Fruit fly (Drosophila melanogaster) whole organism, prepupa: ENCODE results near the gene RpL34a.
A peak's percentile ranks its signal among the peaks of the same experiment; 100 is the strongest.

Experiments used
- Blimp-1 ChIP-seq: fragments of 200-800 bp; sonication (Bioruptor generic); optimal IDR thresholded peaks from 3 replicates; lab custom pipeline; 2017; ENCODE audit warnings: missing biosample characterization, missing genetic modification characterization, mild to moderate bottlenecking, moderate library complexity, missing genetic modification reagents
- CG10631 ChIP-seq: fragments of 200-800 bp; sonication (Bioruptor generic); optimal IDR thresholded peaks from 2 replicates; lab custom pipeline; 2016; ENCODE audit warnings: missing biosample characterization, missing genetic modification characterization
- CG10669 ChIP-seq: fragments of 200-800 bp; sonication (Bioruptor generic); optimal IDR thresholded peaks from 3 replicates; lab custom pipeline; 2018; ENCODE audit warnings: missing biosample characterization, mild to moderate bottlenecking, missing genetic modification characterization, moderate library complexity
- CG11294 ChIP-seq: fragments of 200-800 bp; sonication (Bioruptor generic); IDR thresholded peaks from 2 replicates; pipeline ENCODE4 v1.3.6; 2022; ENCODE audit warnings: missing biosample characterization, missing genetic modification characterization
- CG11762 ChIP-seq: fragments of 200-800 bp; sonication (Bioruptor generic); optimal IDR thresholded peaks from 3 replicates; lab custom pipeline; 2016; ENCODE audit warnings: missing biosample characterization, missing genetic modification characterization; ENCODE audit not compliant: insufficient read depth
- CG11902 ChIP-seq: fragments of 200-800 bp; sonication (Bioruptor generic); optimal IDR thresholded peaks from 3 replicates; lab custom pipeline; 2016; ENCODE audit warnings: missing biosample characterization, missing genetic modification characterization
- CG15336 ChIP-seq: fragments of 200-800 bp; sonication (Bioruptor generic); IDR thresholded peaks from 2 replicates; pipeline ENCODE4 v1.3.6; 2022; ENCODE audit warnings: missing biosample characterization, missing genetic modification characterization
- CG3032 ChIP-seq: fragments of 200-800 bp; optimal IDR thresholded peaks from 2 replicates; lab custom pipeline; 2019; ENCODE audit warnings: missing biosample characterization, mild to moderate bottlenecking, missing genetic modification characterization, moderate library complexity
- CG31627 ChIP-seq: fragments of 200-800 bp; sonication (Bioruptor generic); optimal IDR thresholded peaks from 3 replicates; lab custom pipeline; 2016; ENCODE audit warnings: missing biosample characterization, missing genetic modification characterization
- CG32006 ChIP-seq: fragments of 200-800 bp; sonication (Bioruptor generic); optimal IDR thresholded peaks from 3 replicates; lab custom pipeline; 2017; ENCODE audit warnings: missing biosample characterization, mild to moderate bottlenecking, missing genetic modification characterization
- CG3919 ChIP-seq: fragments of 200-800 bp; sonication (Bioruptor generic); optimal IDR thresholded peaks from 3 replicates; lab custom pipeline; 2016; ENCODE audit warnings: missing biosample characterization, missing genetic modification characterization
- CG4318 ChIP-seq: fragments of 200-800 bp; sonication (Bioruptor generic); optimal IDR thresholded peaks from 3 replicates; lab custom pipeline; 2017; ENCODE audit warnings: missing biosample characterization, mild to moderate bottlenecking, missing genetic modification characterization
- CG6163 ChIP-seq: fragments of 200-800 bp; sonication (Bioruptor generic); IDR thresholded peaks from 3 replicates; pipeline ENCODE4 v1.3.6; 2022; ENCODE audit warnings: missing biosample characterization, missing genetic modification characterization
- CG6276 ChIP-seq: fragments of 200-800 bp; sonication (Bioruptor generic); optimal IDR thresholded peaks from 2 replicates; lab custom pipeline; 2017; ENCODE audit warnings: missing biosample characterization, mild to moderate bottlenecking, missing genetic modification characterization
- CG6792 ChIP-seq: fragments of 200-800 bp; sonication (Bioruptor generic); optimal IDR thresholded peaks from 3 replicates; lab custom pipeline; 2016; ENCODE audit warnings: missing biosample characterization, missing genetic modification characterization
- CG6808 ChIP-seq: fragments of 200-800 bp; sonication (Bioruptor generic); optimal IDR thresholded peaks from 3 replicates; lab custom pipeline; 2017; ENCODE audit warnings: missing biosample characterization, missing genetic modification characterization, mild to moderate bottlenecking, moderate library complexity, missing genetic modification reagents
- CG6854 ChIP-seq: fragments of 200-800 bp; sonication (Bioruptor generic); optimal IDR thresholded peaks from 2 replicates; lab custom pipeline; 2017; ENCODE audit warnings: missing biosample characterization, mild to moderate bottlenecking, missing genetic modification characterization
- CG7368 ChIP-seq: fragments of 200-800 bp; sonication (Bioruptor generic); optimal IDR thresholded peaks from 3 replicates; lab custom pipeline; 2016; ENCODE audit warnings: missing biosample characterization, missing genetic modification characterization
- CG8119 ChIP-seq: fragments of 200-800 bp; sonication (Bioruptor generic); IDR thresholded peaks from 3 replicates; pipeline ENCODE4 v1.3.6; 2022; ENCODE audit warnings: missing biosample characterization, missing genetic modification characterization
- CG8319 ChIP-seq: fragments of 200-800 bp; sonication (Bioruptor generic); optimal IDR thresholded peaks from 3 replicates; lab custom pipeline; 2016; ENCODE audit warnings: missing biosample characterization, missing genetic modification characterization
- CG8632 ChIP-seq: fragments of 200-800 bp; sonication (Bioruptor generic); optimal IDR thresholded peaks from 3 replicates; lab custom pipeline; 2016; ENCODE audit warnings: missing biosample characterization, missing genetic modification characterization
- CG9139 ChIP-seq: fragments of 200-800 bp; sonication (Bioruptor generic); optimal IDR thresholded peaks from 3 replicates; lab custom pipeline; 2017; ENCODE audit warnings: missing biosample characterization, mild to moderate bottlenecking, missing genetic modification characterization
- Eip75B ChIP-seq: fragments of 200-800 bp; sonication (Bioruptor generic); optimal IDR thresholded peaks from 3 replicates; lab custom pipeline; 2016; ENCODE audit warnings: missing biosample characterization, missing genetic modification characterization
- Eip78C ChIP-seq: fragments of 200-800 bp; sonication (Bioruptor generic); peaks from one replicate; lab custom pipeline; 2016; ENCODE audit warnings: missing biosample characterization, missing genetic modification characterization
- Eip93F ChIP-seq: fragments of 200-800 bp; sonication (Bioruptor generic); optimal IDR thresholded peaks from 2 replicates; lab custom pipeline; 2016; ENCODE audit warnings: missing biosample characterization, mild to moderate bottlenecking, missing genetic modification characterization
- Ets21C ChIP-seq: fragments of 200-800 bp; sonication (Bioruptor generic); optimal IDR thresholded peaks from 3 replicates; lab custom pipeline; 2016; ENCODE audit warnings: missing biosample characterization, missing genetic modification characterization
- Hr38 ChIP-seq: sonication (Bioruptor generic); optimal IDR thresholded peaks from 2 replicates; lab custom pipeline; 2016; ENCODE audit warnings: missing biosample characterization, missing genetic modification characterization
- Hr4 ChIP-seq: fragments of 200-800 bp; sonication (Bioruptor generic); optimal IDR thresholded peaks from 3 replicates; lab custom pipeline; 2016; ENCODE audit warnings: missing biosample characterization, missing genetic modification characterization
- OdsH ChIP-seq: fragments of 200-800 bp; sonication (Bioruptor generic); optimal IDR thresholded peaks from 3 replicates; lab custom pipeline; 2016; ENCODE audit warnings: missing biosample characterization, missing genetic modification characterization
- Smox ChIP-seq: fragments of 200-800 bp; sonication (Bioruptor generic); optimal IDR thresholded peaks from 3 replicates; lab custom pipeline; 2016; ENCODE audit warnings: missing biosample characterization, missing genetic modification characterization
- Sox14 ChIP-seq: fragments of 200-800 bp; sonication (Bioruptor generic); optimal IDR thresholded peaks from 3 replicates; lab custom pipeline; 2016; ENCODE audit warnings: missing biosample characterization, missing genetic modification characterization
- achi ChIP-seq: fragments of 200-800 bp; sonication (Bioruptor generic); optimal IDR thresholded peaks from 3 replicates; lab custom pipeline; 2016; ENCODE audit warnings: missing biosample characterization, missing genetic modification characterization
- acj6 ChIP-seq: fragments of 200-800 bp; sonication (Bioruptor generic); optimal IDR thresholded peaks from 3 replicates; lab custom pipeline; 2016; ENCODE audit warnings: missing biosample characterization, missing genetic modification characterization
- eg ChIP-seq: fragments of 200-800 bp; sonication (Bioruptor generic); IDR thresholded peaks from 3 replicates; pipeline ENCODE4 v1.3.6; 2022; ENCODE audit warnings: missing biosample characterization, missing genetic modification characterization
- esn ChIP-seq: fragments of 200-800 bp; sonication (Bioruptor generic); optimal IDR thresholded peaks from 2 replicates; lab custom pipeline; 2016; ENCODE audit warnings: missing biosample characterization, mild to moderate bottlenecking, missing genetic modification characterization, moderate library complexity
- fd85E ChIP-seq: fragments of 200-800 bp; sonication (Bioruptor generic); optimal IDR thresholded peaks from 3 replicates; lab custom pipeline; 2016; ENCODE audit warnings: missing biosample characterization, missing genetic modification characterization
- fkh ChIP-seq: fragments of 200-800 bp; sonication (Bioruptor generic); optimal IDR thresholded peaks from 3 replicates; lab custom pipeline; 2017; ENCODE audit warnings: missing biosample characterization, mild to moderate bottlenecking, missing genetic modification characterization, moderate library complexity
- lz ChIP-seq: fragments of 200-800 bp; sonication (Bioruptor generic); optimal IDR thresholded peaks from 3 replicates; lab custom pipeline; 2016; ENCODE audit warnings: missing biosample characterization, missing genetic modification characterization
- net ChIP-seq: fragments of 200-800 bp; sonication (Bioruptor generic); optimal IDR thresholded peaks from 3 replicates; lab custom pipeline; 2016; ENCODE audit warnings: missing biosample characterization, missing genetic modification characterization
- pdm3 ChIP-seq: fragments of 200-800 bp; sonication (Bioruptor generic); optimal IDR thresholded peaks from 3 replicates; lab custom pipeline; 2016; ENCODE audit warnings: missing biosample characterization, missing genetic modification characterization
- salr ChIP-seq, 2 experiments: fragments of 200-800 bp; sonication (Bioruptor generic); optimal IDR thresholded peaks; 3 replicates each; lab custom pipeline; 2016 to 2018; ENCODE audit warnings: missing biosample characterization in 2 of 2, missing genetic modification characterization in 2 of 2, mild to moderate bottlenecking in 1 of 2
- spab ChIP-seq: fragments of 200-800 bp; sonication (Bioruptor generic); optimal IDR thresholded peaks from 2 replicates; lab custom pipeline; 2017; ENCODE audit warnings: missing biosample characterization, mild to moderate bottlenecking, missing genetic modification characterization, missing genetic modification reagents
- ss ChIP-seq, 2 experiments: fragments of 200-800 bp; sonication (Bioruptor generic); optimal IDR thresholded peaks; 2 replicates in 1 of 2; 3 replicates in 1 of 2; lab custom pipeline; 2017 to 2018; ENCODE audit warnings: mild to moderate bottlenecking in 2 of 2, missing biosample characterization in 2 of 2, missing genetic modification characterization in 2 of 2, moderate library complexity in 1 of 2
- svp ChIP-seq: fragments of 200-800 bp; sonication (Bioruptor generic); peaks from one replicate; lab custom pipeline; 2016; ENCODE audit warnings: missing biosample characterization, missing genetic modification characterization
- topi ChIP-seq: fragments of 200-800 bp; sonication (Bioruptor generic); optimal IDR thresholded peaks from 3 replicates; lab custom pipeline; 2016; ENCODE audit warnings: missing biosample characterization, missing genetic modification characterization
- vri ChIP-seq: fragments of 200-800 bp; sonication (Bioruptor generic); optimal IDR thresholded peaks from 3 replicates; lab custom pipeline; 2016; ENCODE audit warnings: missing biosample characterization, mild to moderate bottlenecking, missing genetic modification characterization

Gene RpL34a

DNA sequence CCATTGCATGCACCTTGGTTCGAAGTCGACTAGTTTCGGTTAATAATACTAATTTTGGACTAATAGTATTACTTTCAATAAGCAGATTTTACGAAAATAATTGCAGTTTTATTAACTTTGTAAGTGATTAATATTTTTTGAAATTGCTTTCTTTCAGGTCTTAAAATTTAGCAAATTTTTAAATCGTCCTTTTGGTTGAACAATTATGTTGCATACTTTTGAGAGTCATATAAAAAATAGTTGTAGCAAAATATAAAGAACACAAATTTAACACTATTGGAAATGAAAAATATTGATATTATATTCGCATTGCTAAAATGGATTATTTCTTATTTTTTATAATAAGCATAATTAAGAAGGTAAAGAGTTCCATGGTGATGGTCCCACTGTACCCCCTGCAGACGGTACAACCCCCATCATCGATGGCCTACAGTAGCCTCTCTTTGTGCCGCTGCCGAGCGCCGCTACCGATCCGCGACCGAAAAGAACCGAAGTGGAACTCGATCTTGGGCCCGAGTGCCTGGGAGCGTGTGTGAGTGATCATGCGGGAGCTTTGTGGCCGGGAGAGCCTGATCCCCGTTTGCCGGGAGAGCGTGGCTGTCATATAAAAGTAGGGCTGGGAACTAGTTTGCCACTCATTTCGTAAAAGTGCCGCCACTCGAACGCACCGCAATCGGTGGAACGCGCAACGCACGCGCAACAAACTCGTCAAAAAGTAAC lies 37.7 kb downstream of the RpL34a start (continued):
- TF ChIP-seq Ets21C (GFP tag; lab: Kevin White, UChicago) (peak; percentile 92), CG11902 (GFP tag; lab: Kevin White, UChicago) (peak; percentile 92), Eip78C (GFP tag; lab: Kevin White, UChicago) (peak; percentile 98), acj6 (GFP tag; lab: Kevin White, UChicago) (peak; percentile 92), CG6808 (peak; percentile 96), CG4318 (GFP tag; lab: Kevin White, UChicago) (peak; percentile 96), CG10669 (peak; percentile 93), spab (GFP tag; lab: Kevin White, UChicago) (peak; percentile 96), CG32006 (peak; percentile 98), fkh (peak; percentile 54), salr (GFP tag; optimal IDR thresholded peaks at IDR 0.05; lab: Kevin White, UChicago) (peak; percentile 61 to 98), Sox14 (GFP tag; lab: Kevin White, UChicago) (peak; percentile 92), ss (GFP tag; optimal IDR thresholded peaks at IDR 0.05; lab: Kevin White, UChicago) (peak; percentile 82 to 93), CG10631 (GFP tag; lab: Kevin White, UChicago) (peak; percentile 96), Hr38 (no peak), achi (peak; percentile 92), pdm3 (GFP tag; lab: Kevin White, UChicago) (peak; percentile 93), eg (GFP tag; lab: Robert Waterston, UW) (peak; percentile 78), CG15336 (GFP tag; lab: Robert Waterston, UW) (peak; percentile 82), net (GFP tag; lab: Kevin White, UChicago) (peak; percentile 94), CG8319 (peak; percentile 90), CG11762 (peak; percentile 91), Blimp-1 (peak; percentile 87), CG6854 (GFP tag; lab: Kevin White, UChicago) (peak; percentile 71), esn (peak; percentile 97), CG6276 (peak; percentile 95), Hr4 (peak; percentile 92), CG6163 (peak; percentile 62; the same call in 2 of the 3 replicates)

DNA sequence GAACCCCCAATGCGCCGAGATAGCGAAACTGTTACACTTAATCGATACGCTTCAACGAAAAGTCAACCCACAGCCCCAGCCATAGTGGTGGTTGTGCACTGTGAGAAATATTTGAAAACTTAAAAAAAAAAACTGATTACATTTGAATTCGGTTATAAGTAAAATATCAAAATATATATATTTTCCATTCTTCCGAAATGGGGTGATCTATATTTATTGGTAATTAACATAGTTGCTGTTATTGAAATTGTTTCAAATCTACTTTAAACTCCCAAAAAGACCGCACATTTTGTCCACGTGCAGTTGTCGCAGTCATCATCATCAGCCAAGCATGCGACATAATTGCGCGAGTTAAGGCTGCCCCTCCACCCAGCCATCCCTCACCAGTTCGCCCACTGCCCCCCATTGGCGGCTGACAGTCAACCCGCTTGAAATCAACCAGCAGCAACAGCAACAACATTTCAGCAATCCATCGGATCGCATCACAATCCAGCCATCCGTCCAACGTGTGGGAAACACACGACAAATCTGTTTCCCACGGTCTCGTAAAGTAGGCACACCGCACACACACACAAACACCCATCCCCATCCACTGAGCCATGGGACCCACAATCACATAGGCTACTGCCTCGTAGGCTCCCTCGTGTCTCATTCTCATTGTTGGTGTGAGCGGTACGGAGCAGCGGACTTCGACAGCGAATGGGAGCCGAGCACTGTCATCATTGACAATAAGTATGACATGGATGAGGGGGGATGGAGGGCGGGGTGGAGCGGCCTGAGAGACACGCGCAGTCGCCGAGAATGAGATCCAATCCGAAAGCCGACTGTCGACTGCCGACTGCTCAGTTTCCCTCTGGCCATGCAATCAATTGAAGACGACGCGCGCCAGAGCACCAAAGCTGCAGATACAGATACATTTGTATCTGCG lies 38.6 kb downstream of the RpL34a start:
- TF ChIP-seq CG31627 (GFP tag; lab: Kevin White, UChicago), result peak; percentile 15
- peak; percentile 81 for TF ChIP-seq CG6163
- TF ChIP-seq Hr38, result no peak
- peak; percentile 77 for TF ChIP-seq Hr4
- TF ChIP-seq CG15336 (GFP tag; lab: Robert Waterston, UW), result peak; percentile 86
- peak; percentile 73 for TF ChIP-seq CG10669
- TF ChIP-seq vri (GFP tag; lab: Kevin White, UChicago), result peak; percentile 27
- TF ChIP-seq spab (GFP tag; lab: Kevin White, UChicago), result peak; percentile 66
- peak; percentile 48 for TF ChIP-seq topi (GFP tag; lab: Kevin White, UChicago)
- TF ChIP-seq CG3919 (GFP tag; lab: Kevin White, UChicago), result peak; percentile 62
- TF ChIP-seq Eip78C (GFP tag; lab: Kevin White, UChicago), result peak; percentile 89
- peak; percentile 72 for TF ChIP-seq CG6808
- TF ChIP-seq svp (GFP tag; lab: Kevin White, UChicago), result no peak
- TF ChIP-seq Eip93F (GFP tag; lab: Kevin White, UChicago), result no peak
- TF ChIP-seq OdsH, result peak; percentile 82
- peak; percentile 61 for TF ChIP-seq Eip75B (GFP tag; lab: Kevin White, UChicago)
- peak; percentile 68 for TF ChIP-seq CG3032
- TF ChIP-seq fd85E (GFP tag; lab: Kevin White, UChicago), result no peak
- peak; percentile 19; the same call in 1 of the 2 replicates for TF ChIP-seq CG11294 (GFP tag; lab: Robert Waterston, UW)
- peak; percentile 24 for TF ChIP-seq CG8319
- no peak for TF ChIP-seq CG6854 (GFP tag; lab: Kevin White, UChicago)
- TF ChIP-seq ss (GFP tag; optimal IDR thresholded peaks at IDR 0.05; lab: Kevin White, UChicago), result peak; percentile 9 to 61
- peak; percentile 6 for TF ChIP-seq Ets21C (GFP tag; lab: Kevin White, UChicago)
- TF ChIP-seq lz (GFP tag; lab: Kevin White, UChicago), result peak; percentile 46
- no peak for TF ChIP-seq CG9139 (GFP tag; lab: Kevin White, UChicago)
- TF ChIP-seq CG8119, result peak; percentile 83
- TF ChIP-seq salr (GFP tag; optimal IDR thresholded peaks at IDR 0.05; lab: Kevin White, UChicago), result peak; percentile 34 to 75
- peak; percentile 76 for TF ChIP-seq CG10631 (GFP tag; lab: Kevin White, UChicago)
- peak; percentile 51 for TF ChIP-seq Smox (GFP tag; lab: Kevin White, UChicago)
- peak; percentile 54 for TF ChIP-seq CG7368
- TF ChIP-seq CG8632 (GFP tag; lab: Kevin White, UChicago), result peak; percentile 62
- TF ChIP-seq CG6792 (GFP tag; lab: Kevin White, UChicago), result peak; percentile 33
